Fruit fly (Drosophila melanogaster): ENCODE data around the gene Tsp26A.

- TF ChIP-seq CG8478 (optimal IDR thresholded peaks at IDR 0.05) (no peak), usp (GFP tag; optimal IDR thresholded peaks at IDR 0.05) (no peak), EcR (GFP tag; optimal IDR thresholded peaks at IDR 0.05) (no peak)
These were observed 36.8 kb upstream of the Tsp26A start for dm6 chr2L:5963251-5963650.
